Worm (Caenorhabditis elegans) whole organism, L4 larva: ENCODE data around the gene oac-41.

ENCODE experiments used
- D1046.2 ChIP-seq: fragments of 200-800 bp; sonication (Bioruptor generic); IDR thresholded peaks from 2 replicates; pipeline ENCODE4 v1.3.6; 2022; ENCODE audit warnings: missing genetic modification characterization, missing compliant biosample characterization
- Y105C5A.15 ChIP-seq: fragments of 200-800 bp; sonication (Bioruptor generic); IDR thresholded peaks from 2 replicates; pipeline ENCODE4 v1.3.6; 2022; ENCODE audit warnings: missing genetic modification characterization, missing compliant biosample characterization
- Y5F2A.4 ChIP-seq: fragments of 200-800 bp; sonication (Bioruptor generic); optimal IDR thresholded peaks from 2 replicates; lab custom pipeline; 2018; ENCODE audit warnings: mild to moderate bottlenecking, missing genetic modification characterization, missing compliant biosample characterization
- egl-43 ChIP-seq: fragments of 200-800 bp; sonication (Bioruptor generic); IDR thresholded peaks from 2 replicates; pipeline ENCODE4 v1.3.6; 2022; ENCODE audit warnings: missing genetic modification reagents, missing genetic modification characterization, missing compliant biosample characterization
- nhr-11 ChIP-seq: fragments of 150-350 bp; optimal IDR thresholded peaks from 2 replicates; lab custom pipeline; 2014; ENCODE audit warnings: missing biosample characterization, missing genetic modification characterization
- snpc-4 ChIP-seq: fragments of 150-350 bp; optimal IDR thresholded peaks from 2 replicates; lab custom pipeline; 2014; ENCODE audit warnings: missing biosample characterization, missing genetic modification characterization
- ztf-11 ChIP-seq: fragments of 150-350 bp; optimal IDR thresholded peaks from 2 replicates; lab custom pipeline; 2014; ENCODE audit warnings: missing biosample characterization, missing genetic modification characterization

- TF ChIP-seq Y5F2A.4 (GFP tag; lab: Kevin White, UChicago): no peak
- no peak for TF ChIP-seq Y105C5A.15 (GFP tag; lab: Robert Waterston, UW)
- TF ChIP-seq snpc-4 (tag; lab: Kevin White, UChicago): no peak
- TF ChIP-seq nhr-11: no peak
- no peak for TF ChIP-seq ztf-11 (tag; lab: Kevin White, UChicago)
- TF ChIP-seq egl-43 (GFP tag; lab: Robert Waterston, UW): no peak
- TF ChIP-seq D1046.2 (GFP tag; lab: Robert Waterston, UW): no peak
These were observed 5.5 kb downstream of the oac-41 start, which contains the start of gene oac-40 for ce11 chrV:9016479-9016878.
